Worm (Caenorhabditis elegans): Measurements from ENCODE around the gene C36A4.4.
A peak's percentile ranks its signal among the peaks of the same experiment; 100 is the strongest.

C36A4.4 gene

DNA sequence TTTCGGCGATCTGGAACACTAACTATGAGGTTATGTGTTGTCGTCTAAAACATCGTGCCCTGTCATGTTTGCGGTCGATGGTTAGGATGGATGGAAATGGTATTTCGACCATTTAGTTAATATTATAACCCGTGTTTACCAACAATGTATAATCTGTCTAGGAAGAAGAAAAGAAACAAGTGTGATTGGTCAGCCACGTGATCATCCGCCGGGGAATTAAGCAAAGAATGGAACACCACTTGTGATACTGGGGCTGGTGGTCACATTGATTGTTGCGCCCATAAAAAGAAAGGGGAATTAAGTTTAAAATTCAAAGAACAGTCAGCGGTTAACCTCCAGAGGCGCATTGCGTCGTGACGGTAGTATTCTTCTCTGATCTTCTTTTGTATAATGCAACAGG lies 32.2 kb upstream of the C36A4.4 start (continued):
- TF ChIP-seq lsy-2 (tag; optimal IDR thresholded peaks at IDR 0.05) (no peak), efl-1 (optimal IDR thresholded peaks at IDR 0.05) (no peak), efl-1 (GFP tag; optimal IDR thresholded peaks at IDR 0.05 in 1 of 2) (peak in 1 of 2 experiments; percentile 85), unc-30 (tag; optimal IDR thresholded peaks at IDR 0.05) (no peak), hpl-2 (GFP tag; optimal IDR thresholded peaks at IDR 0.05) (no peak), C16A3.4 (tag; optimal IDR thresholded peaks at IDR 0.05) (peak; percentile 4), C34B4.2 (tag; optimal IDR thresholded peaks at IDR 0.05) (no peak), ceh-88 (GFP tag; IDR thresholded peaks at IDR 0.05) (no peak), mab-9 (GFP tag; IDR thresholded peaks at IDR 0.05) (no peak), Y116A8C.19 (tag; optimal IDR thresholded peaks at IDR 0.05; ENCODE audit: borderline replicate concordance) (no peak), unc-86 (tag; optimal IDR thresholded peaks at IDR 0.05) (no peak), hlh-4 (tag; optimal IDR thresholded peaks at IDR 0.05) (no peak), irx-1 (tag; optimal IDR thresholded peaks at IDR 0.05) (no peak), efl-3 (GFP tag; optimal IDR thresholded peaks at IDR 0.05) (no peak), nhr-90 (tag; optimal IDR thresholded peaks at IDR 0.05; ENCODE audit: poor library complexity) (no peak), nhr-19 (GFP tag; conservative IDR thresholded peaks at IDR 0.05) (peak; percentile 69), mef-2 (tag; optimal IDR thresholded peaks at IDR 0.05) (no peak), nhr-85 (tag) (peak; percentile 90), aha-1 (tag; optimal IDR thresholded peaks at IDR 0.05) (no peak), grh-1 (GFP tag; IDR thresholded peaks at IDR 0.05) (no peak), lin-35 (GFP tag; optimal IDR thresholded peaks at IDR 0.05) (peak in 1 of 2 experiments; percentile 80), sptf-1 (tag; optimal IDR thresholded peaks at IDR 0.05) (no peak), lin-39 (tag; optimal IDR thresholded peaks at IDR 0.05) (no peak), swsn-7 (tag; optimal IDR thresholded peaks at IDR 0.05) (no peak), zip-4 (GFP tag; optimal IDR thresholded peaks at IDR 0.05) (no peak), isw-1 (GFP tag; IDR thresholded peaks at IDR 0.05) (no peak), ceh-63 (GFP tag; optimal IDR thresholded peaks at IDR 0.05) (no peak), unc-62 (GFP tag; optimal IDR thresholded peaks at IDR 0.05) (no peak), nhr-20 (tag; optimal IDR thresholded peaks at IDR 0.05) (peak; percentile 79), pqm-1 (tag; optimal IDR thresholded peaks at IDR 0.05) (no peak), ztf-4 (tag; optimal IDR thresholded peaks at IDR 0.05) (no peak), egl-27 (tag; optimal IDR thresholded peaks at IDR 0.05) (no peak), fkh-10 (GFP tag; optimal IDR thresholded peaks at IDR 0.05) (no peak), blmp-1 (tag; optimal IDR thresholded peaks at IDR 0.05) (peak; percentile 75), ces-1 (GFP tag; optimal IDR thresholded peaks at IDR 0.05) (no peak), aly-2 (tag; optimal IDR thresholded peaks at IDR 0.05) (no peak), nhr-76 (tag; optimal IDR thresholded peaks at IDR 0.05) (no peak), nhr-28 (tag; optimal IDR thresholded peaks at IDR 0.05) (no peak), zag-1 (tag; optimal IDR thresholded peaks at IDR 0.05) (no peak), tbx-2 (tag; optimal IDR thresholded peaks at IDR 0.05) (peak; percentile 56), xbp-1 (tag; optimal IDR thresholded peaks at IDR 0.05) (no peak), unc-130 (tag; optimal IDR thresholded peaks at IDR 0.05) (peak; percentile 10), nhr-77 (tag; optimal IDR thresholded peaks at IDR 0.05) (no peak)

- peak; percentile 8 for TF ChIP-seq elt-2 (tag; optimal IDR thresholded peaks at IDR 0.05)
- TF ChIP-seq lin-35 (GFP tag; optimal IDR thresholded peaks at IDR 0.05), result peak in 1 of 2 experiments; percentile 34
- TF ChIP-seq nhr-12 (tag; optimal IDR thresholded peaks at IDR 0.05), result no peak
Observed at ce11 chrIII:3874895-3875294, 31.5 kb upstream of the C36A4.4 start.
